Worm (Caenorhabditis elegans): Measurements from ENCODE around the gene eea-1.

eea-1 gene

ce11 chrV:13497322-13497847 is at the start of gene eea-1, which contains the start of gene gut-2:
Gene eea-1, minus strand, starts transcription at chrV:13497372.
Gene gut-2, plus strand, starts transcription at chrV:13497690.
- TF ChIP-seq cnd-1 (tag; optimal IDR thresholded peaks at IDR 0.05) (no peak), ceh-43 (GFP tag; optimal IDR thresholded peaks at IDR 0.05) (no peak), zip-8 (tag; optimal IDR thresholded peaks at IDR 0.05) (no peak), ces-1 (GFP tag; optimal IDR thresholded peaks at IDR 0.05) (peak; percentile 90), flh-1 (GFP tag; optimal IDR thresholded peaks at IDR 0.05) (no peak), nhr-12 (tag; optimal IDR thresholded peaks at IDR 0.05) (no peak), unc-120 (tag; optimal IDR thresholded peaks at IDR 0.05; ENCODE audit: poor library complexity, severe bottlenecking) (no peak), lsy-2 (tag; optimal IDR thresholded peaks at IDR 0.05) (peak; percentile 22), sptf-1 (tag; optimal IDR thresholded peaks at IDR 0.05) (no peak), bed-3 (GFP tag; optimal IDR thresholded peaks at IDR 0.05) (no peak), nhr-237 (tag; optimal IDR thresholded peaks at IDR 0.05) (peak; percentile 25), mab-5 (tag; optimal IDR thresholded peaks at IDR 0.05) (no peak), pha-4 (tag; optimal IDR thresholded peaks at IDR 0.05) (peak; percentile 60), snpc-4 (tag; optimal IDR thresholded peaks at IDR 0.05) (no peak), mep-1 (tag; optimal IDR thresholded peaks at IDR 0.05) (peak; percentile 73), blmp-1 (tag; optimal IDR thresholded peaks at IDR 0.05) (no peak), mls-2 (tag; optimal IDR thresholded peaks at IDR 0.05) (no peak), lin-13 (tag; optimal IDR thresholded peaks at IDR 0.05) (no peak)

DNA sequence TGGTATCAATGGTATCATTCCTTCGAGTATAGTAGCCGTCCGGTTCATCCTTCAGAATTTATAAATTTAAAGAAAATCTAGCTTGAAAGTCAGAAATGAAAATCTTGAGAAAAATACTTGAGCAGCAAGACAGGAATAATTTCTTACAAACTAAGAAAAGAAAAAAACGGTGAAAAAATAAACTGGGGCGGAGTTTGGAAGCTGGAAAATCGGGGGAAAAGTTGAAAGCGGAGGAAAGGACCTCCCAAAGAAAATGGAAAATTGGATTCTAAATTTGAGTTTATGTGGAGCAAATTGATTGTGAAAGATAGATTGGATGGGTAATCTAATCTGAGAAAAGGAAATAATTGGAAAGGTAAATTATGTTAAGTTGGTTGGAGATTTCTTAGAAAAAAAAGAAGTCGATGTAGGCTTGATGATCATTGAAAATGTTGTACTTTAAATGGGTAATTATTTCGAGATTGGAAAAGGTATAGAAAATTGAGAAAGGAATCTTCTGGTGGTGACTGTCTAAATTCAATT is 38.9 kb upstream of the eea-1 start, which contains the start of gene frpr-5:
Gene frpr-5 (minus strand): TSS at position 51 of the 522 bp plus-strand sequence.
- no peak for TF ChIP-seq unc-39 (tag; optimal IDR thresholded peaks at IDR 0.05)
- TF ChIP-seq ces-1 (GFP tag; optimal IDR thresholded peaks at IDR 0.05), result peak; percentile 57

- no peak for TF ChIP-seq unc-39 (tag; optimal IDR thresholded peaks at IDR 0.05)
- TF ChIP-seq ceh-83 (GFP tag; optimal IDR thresholded peaks at IDR 0.05), result no peak
- TF ChIP-seq snpc-4 (tag; optimal IDR thresholded peaks at IDR 0.05), result no peak
- TF ChIP-seq zip-8 (tag; optimal IDR thresholded peaks at IDR 0.05), result no peak
- TF ChIP-seq ces-1 (GFP tag; optimal IDR thresholded peaks at IDR 0.05), result no peak
- no peak for TF ChIP-seq hlh-1 (tag; optimal IDR thresholded peaks at IDR 0.05)
- no peak for TF ChIP-seq ceh-39 (tag; optimal IDR thresholded peaks at IDR 0.05)
- no peak for TF ChIP-seq nhr-28 (tag; optimal IDR thresholded peaks at IDR 0.05)
- TF ChIP-seq unc-62 (GFP tag; optimal IDR thresholded peaks at IDR 0.05), result no peak
- no peak for TF ChIP-seq lin-32 (GFP tag; optimal IDR thresholded peaks at IDR 0.05)
- TF ChIP-seq nhr-12 (tag; optimal IDR thresholded peaks at IDR 0.05), result no peak
- TF ChIP-seq sem-2 (GFP tag; optimal IDR thresholded peaks at IDR 0.05), result no peak
- TF ChIP-seq elt-3 (tag; optimal IDR thresholded peaks at IDR 0.05), result no peak
- no peak for TF ChIP-seq flh-1 (GFP tag; optimal IDR thresholded peaks at IDR 0.05)
These were observed 35.3 kb upstream of the eea-1 start for ce11 chrV:13532469-13532868.

DNA sequence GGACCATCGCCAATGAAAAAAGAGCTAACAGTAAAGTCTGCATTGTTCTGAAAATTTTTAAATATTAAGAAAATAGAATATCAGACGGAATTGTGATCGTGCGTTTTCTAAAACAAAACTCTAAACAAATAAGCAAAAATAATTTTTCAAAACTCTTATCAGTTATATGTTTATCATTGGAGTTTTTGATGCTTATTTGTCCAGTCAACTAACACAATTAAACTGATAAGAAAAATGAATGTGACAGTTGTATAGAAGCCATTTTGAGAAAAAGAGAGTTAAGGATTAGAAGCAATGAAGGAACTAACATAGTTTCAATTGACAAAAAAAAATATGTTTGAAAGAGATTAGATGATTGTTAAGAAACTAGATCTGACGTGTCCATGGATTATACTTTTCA is 33.5 kb upstream of the eea-1 start, which contains the start of gene ttr-44:
Gene ttr-44 (minus strand): TSS at position 47 of the 400 bp plus-strand sequence.
- no peak for TF ChIP-seq elt-3 (tag; optimal IDR thresholded peaks at IDR 0.05)
- TF ChIP-seq ceh-83 (GFP tag; optimal IDR thresholded peaks at IDR 0.05), result no peak
- TF ChIP-seq nhr-2 (tag; optimal IDR thresholded peaks at IDR 0.05), result no peak
- TF ChIP-seq unc-120 (tag; optimal IDR thresholded peaks at IDR 0.05; ENCODE audit: poor library complexity, severe bottlenecking), result no peak
- no peak for TF ChIP-seq nhr-76 (tag; optimal IDR thresholded peaks at IDR 0.05)
- no peak for TF ChIP-seq unc-39 (tag; optimal IDR thresholded peaks at IDR 0.05)

DNA sequence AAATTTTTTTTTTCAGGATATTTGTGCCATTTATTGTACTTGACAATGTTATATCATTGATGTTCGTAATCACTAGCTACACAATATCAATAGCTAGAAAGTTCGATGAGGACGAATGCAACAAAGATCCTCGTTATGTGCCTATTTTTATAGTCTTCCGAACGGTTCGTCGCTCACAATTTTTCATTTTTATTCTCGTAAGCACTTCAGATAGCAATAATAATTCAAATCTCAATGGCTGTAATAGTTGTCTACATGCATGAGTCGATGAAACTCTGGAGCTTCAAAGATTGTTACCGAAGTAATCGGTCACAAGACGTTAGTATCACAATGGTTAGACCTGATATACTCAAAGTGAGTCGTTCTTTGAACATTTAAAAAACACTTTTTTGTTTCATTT is 32.0 kb upstream of the eea-1 start:
- TF ChIP-seq ztf-11 (tag; optimal IDR thresholded peaks at IDR 0.05) (no peak), mls-2 (tag; optimal IDR thresholded peaks at IDR 0.05) (no peak), nhr-2 (tag; optimal IDR thresholded peaks at IDR 0.05) (no peak), nhr-76 (tag; optimal IDR thresholded peaks at IDR 0.05) (no peak), pha-4 (tag; optimal IDR thresholded peaks at IDR 0.05) (no peak), lsy-2 (tag; optimal IDR thresholded peaks at IDR 0.05) (no peak), nhr-12 (tag; optimal IDR thresholded peaks at IDR 0.05) (no peak), sem-2 (GFP tag; optimal IDR thresholded peaks at IDR 0.05) (no peak), lin-32 (GFP tag; optimal IDR thresholded peaks at IDR 0.05) (no peak), hlh-1 (tag; optimal IDR thresholded peaks at IDR 0.05) (no peak)

ce11 chrV:13523194-13523593 is 26.0 kb upstream of the eea-1 start, which contains the start of gene R11G10.3:
Gene R11G10.3, plus strand, starts transcription at chrV:13523494.
- TF ChIP-seq lsy-2 (tag; optimal IDR thresholded peaks at IDR 0.05) (no peak), nhr-2 (tag; optimal IDR thresholded peaks at IDR 0.05) (no peak), sem-2 (GFP tag; optimal IDR thresholded peaks at IDR 0.05) (no peak), nhr-12 (tag; optimal IDR thresholded peaks at IDR 0.05) (no peak), mab-5 (tag; optimal IDR thresholded peaks at IDR 0.05) (no peak), nhr-76 (tag; optimal IDR thresholded peaks at IDR 0.05) (no peak), drap-1 (GFP tag; optimal IDR thresholded peaks at IDR 0.05) (no peak), ham-2 (GFP tag; optimal IDR thresholded peaks at IDR 0.05) (no peak), unc-62 (GFP tag; optimal IDR thresholded peaks at IDR 0.05) (no peak), lin-13 (tag; optimal IDR thresholded peaks at IDR 0.05) (no peak), tbx-8 (GFP tag; optimal IDR thresholded peaks at IDR 0.05) (no peak), cnd-1 (tag; optimal IDR thresholded peaks at IDR 0.05) (no peak)

Data from whole organism, mixed stage, embryonic.